Fruit fly (Drosophila melanogaster) whole organism, embryonic: ENCODE measurements around the gene TTLL6B.

ENCODE experiments used
- CG10462 ChIP-seq: fragments of 200-800 bp; sonication (Bioruptor generic); optimal IDR thresholded peaks from 2 replicates; lab custom pipeline; 2016; ENCODE audit warnings: missing biosample characterization, missing genetic modification characterization
- CG12659 ChIP-seq: fragments of 200-800 bp; sonication (Bioruptor generic); optimal IDR thresholded peaks from 3 replicates; lab custom pipeline; 2017; ENCODE audit warnings: mild to moderate bottlenecking, missing biosample characterization, missing genetic modification reagents, missing genetic modification characterization
- CG14441 ChIP-seq: fragments of 200-800 bp; sonication (Bioruptor generic); IDR thresholded peaks from 2 replicates; pipeline ENCODE4 v1.3.6; 2022; ENCODE audit warnings: missing biosample characterization, missing genetic modification characterization
- CG1792 ChIP-seq: fragments of 200-800 bp; sonication (Bioruptor generic); optimal IDR thresholded peaks from 2 replicates; lab custom pipeline; 2016; ENCODE audit warnings: missing biosample characterization, missing genetic modification characterization
- CG18262 ChIP-seq: fragments of 200-800 bp; optimal IDR thresholded peaks from 3 replicates; lab custom pipeline; 2019; ENCODE audit warnings: missing biosample characterization, mild to moderate bottlenecking, missing genetic modification characterization, moderate library complexity
- CG18599 ChIP-seq: fragments of 200-800 bp; sonication (Bioruptor generic); optimal IDR thresholded peaks from 3 replicates; lab custom pipeline; 2017; ENCODE audit warnings: missing biosample characterization, missing genetic modification characterization, mild to moderate bottlenecking, moderate library complexity, missing genetic modification reagents
- CG2202 ChIP-seq: fragments of 200-800 bp; sonication (Bioruptor generic); optimal IDR thresholded peaks from 2 replicates; lab custom pipeline; 2018; ENCODE audit warnings: missing biosample characterization, mild to moderate bottlenecking, missing genetic modification characterization
- CG30403 ChIP-seq: fragments of 200-800 bp; sonication (Bioruptor generic); optimal IDR thresholded peaks from 3 replicates; lab custom pipeline; 2016; ENCODE audit warnings: missing biosample characterization, missing genetic modification characterization
- CG30431 ChIP-seq: fragments of 200-800 bp; sonication (Bioruptor generic); optimal IDR thresholded peaks from 2 replicates; lab custom pipeline; 2017; ENCODE audit warnings: missing biosample characterization, missing genetic modification characterization
- CG3281 ChIP-seq: fragments of 200-800 bp; sonication (Bioruptor generic); optimal IDR thresholded peaks from 3 replicates; lab custom pipeline; 2017; ENCODE audit warnings: missing biosample characterization, mild to moderate bottlenecking, missing genetic modification characterization
- CG4282 ChIP-seq: fragments of 200-800 bp; sonication (Bioruptor generic); optimal IDR thresholded peaks from 2 replicates; lab custom pipeline; 2016; ENCODE audit warnings: missing biosample characterization, missing genetic modification characterization
- CG4328 ChIP-seq: fragments of 200-800 bp; sonication (Bioruptor generic); optimal IDR thresholded peaks from 3 replicates; lab custom pipeline; 2017; ENCODE audit warnings: missing biosample characterization, missing genetic modification reagents, missing genetic modification characterization
- CG43689 ChIP-seq: fragments of 200-800 bp; sonication (Bioruptor generic); IDR thresholded peaks from 2 replicates; pipeline ENCODE4 v1.3.6; 2022; ENCODE audit warnings: missing biosample characterization, missing genetic modification characterization
- CG5953 ChIP-seq: fragments of 200-800 bp; sonication (Bioruptor generic); IDR thresholded peaks from 2 replicates; pipeline ENCODE4 v1.3.6; 2022; ENCODE audit warnings: missing biosample characterization, missing genetic modification characterization
- CG6272 ChIP-seq: fragments of 200-800 bp; sonication (Bioruptor generic); IDR thresholded peaks from 2 replicates; pipeline ENCODE4 v1.3.6; 2022; ENCODE audit warnings: missing biosample characterization, missing genetic modification characterization
- CG6683 ChIP-seq: fragments of 200-800 bp; sonication (Bioruptor generic); optimal IDR thresholded peaks from 2 replicates; lab custom pipeline; 2017; ENCODE audit warnings: missing biosample characterization, mild to moderate bottlenecking, missing genetic modification characterization, missing genetic modification reagents
- CG6765 ChIP-seq: fragments of 200-800 bp; sonication (Bioruptor generic); optimal IDR thresholded peaks from 3 replicates; lab custom pipeline; 2017; ENCODE audit warnings: missing biosample characterization, mild to moderate bottlenecking, missing genetic modification characterization
- CG7357 ChIP-seq: fragments of 200-800 bp; sonication (Bioruptor generic); IDR thresholded peaks from 3 replicates; pipeline ENCODE4 v1.3.6; 2022; ENCODE audit warnings: missing biosample characterization, missing genetic modification characterization
- CG8359 ChIP-seq: fragments of 200-800 bp; sonication (Bioruptor generic); optimal IDR thresholded peaks from 2 replicates; lab custom pipeline; 2017; ENCODE audit warnings: missing biosample characterization, mild to moderate bottlenecking, missing genetic modification characterization, borderline replicate concordance
- CG9817 ChIP-seq: fragments of 200-800 bp; sonication (Bioruptor generic); optimal IDR thresholded peaks from 2 replicates; lab custom pipeline; 2018; ENCODE audit warnings: missing biosample characterization, mild to moderate bottlenecking, missing genetic modification characterization, moderate library complexity
- Camta ChIP-seq: fragments of 200-800 bp; sonication (Bioruptor generic); optimal IDR thresholded peaks from 2 replicates; lab custom pipeline; 2016; ENCODE audit warnings: missing biosample characterization, missing genetic modification characterization
- CrebB ChIP-seq: fragments of 200-800 bp; sonication (Bioruptor generic); optimal IDR thresholded peaks from 3 replicates; lab custom pipeline; 2018; ENCODE audit warnings: missing biosample characterization, mild to moderate bottlenecking, missing genetic modification characterization
- Ets97D ChIP-seq: fragments of 200-800 bp; sonication (Bioruptor generic); optimal IDR thresholded peaks from 3 replicates; lab custom pipeline; 2016; ENCODE audit warnings: missing biosample characterization, missing genetic modification characterization
- H2.0 ChIP-seq: fragments of 200-800 bp; sonication (Bioruptor generic); IDR thresholded peaks from 2 replicates; pipeline ENCODE4 v1.3.6; 2022; ENCODE audit warnings: missing biosample characterization, missing genetic modification characterization
- HHEX ChIP-seq: fragments of 200-800 bp; sonication (Bioruptor generic); optimal IDR thresholded peaks from 3 replicates; lab custom pipeline; 2017; ENCODE audit warnings: missing biosample characterization, mild to moderate bottlenecking, missing genetic modification characterization, missing genetic modification reagents
- HLH4C ChIP-seq: fragments of 200-800 bp; sonication (Bioruptor generic); IDR thresholded peaks from 3 replicates; pipeline ENCODE4 v1.3.6; 2022; ENCODE audit warnings: missing biosample characterization, missing genetic modification characterization; ENCODE audit not compliant: partially characterized antibody
- MTF-1 ChIP-seq: fragments of 200-800 bp; sonication (Bioruptor generic); optimal IDR thresholded peaks from 2 replicates; lab custom pipeline; 2018; ENCODE audit warnings: missing biosample characterization, mild to moderate bottlenecking, missing genetic modification characterization, borderline replicate concordance
- Myb ChIP-seq: fragments of 200-800 bp; sonication (Bioruptor generic); optimal IDR thresholded peaks from 2 replicates; lab custom pipeline; 2016; ENCODE audit warnings: missing biosample characterization, missing genetic modification characterization
- Nf-YA ChIP-seq: fragments of 200-800 bp; sonication (Bioruptor generic); IDR thresholded peaks from 2 replicates; pipeline ENCODE4 v1.3.6; 2022; ENCODE audit warnings: missing biosample characterization, missing genetic modification characterization
- Oli ChIP-seq: fragments of 200-800 bp; sonication (Bioruptor generic); optimal IDR thresholded peaks from 2 replicates; lab custom pipeline; 2018; ENCODE audit warnings: missing biosample characterization, mild to moderate bottlenecking, missing genetic modification characterization, moderate library complexity
- YL-1 ChIP-seq: fragments of 200-800 bp; sonication (Bioruptor generic); optimal IDR thresholded peaks from 3 replicates; lab custom pipeline; 2017; ENCODE audit warnings: missing biosample characterization, mild to moderate bottlenecking, missing genetic modification characterization
- abd-A ChIP-seq: fragments of 200-800 bp; sonication (Bioruptor generic); optimal IDR thresholded peaks from 3 replicates; lab custom pipeline; 2019; ENCODE audit warnings: missing biosample characterization, mild to moderate bottlenecking, missing genetic modification characterization, moderate library complexity
- cad ChIP-seq: fragments of >200 bp; optimal IDR thresholded peaks from 2 replicates; lab custom pipeline; 2017; ENCODE audit warnings: missing biosample characterization, missing genetic modification characterization
- chinmo ChIP-seq: fragments of 200-800 bp; sonication (Bioruptor generic); IDR thresholded peaks from 4 replicates; pipeline ENCODE4 v1.3.6; 2022; ENCODE audit warnings: missing biosample characterization, missing genetic modification characterization; ENCODE audit not compliant: partially characterized antibody
- chn ChIP-seq: fragments of 200-800 bp; sonication (Bioruptor generic); optimal IDR thresholded peaks from 2 replicates; lab custom pipeline; 2016; ENCODE audit warnings: missing biosample characterization, missing genetic modification characterization
- dati ChIP-seq: fragments of 200-800 bp; sonication (Bioruptor generic); IDR thresholded peaks from 2 replicates; pipeline ENCODE4 v1.3.6; 2022; ENCODE audit warnings: missing biosample characterization, missing genetic modification characterization
- gce ChIP-seq: fragments of 200-800 bp; sonication (Bioruptor generic); IDR thresholded peaks from 3 replicates; pipeline ENCODE4 v1.3.6; 2022; ENCODE audit warnings: missing biosample characterization, missing genetic modification characterization
- gcm2 ChIP-seq: fragments of 200-800 bp; sonication (Bioruptor generic); optimal IDR thresholded peaks from 2 replicates; lab custom pipeline; 2016; ENCODE audit warnings: missing biosample characterization, missing genetic modification characterization
- grau ChIP-seq: fragments of 200-800 bp; optimal IDR thresholded peaks from 3 replicates; lab custom pipeline; 2019; ENCODE audit warnings: missing biosample characterization, mild to moderate bottlenecking, missing genetic modification characterization, moderate library complexity
- gsb ChIP-seq: fragments of 200-800 bp; sonication (Bioruptor generic); IDR thresholded peaks from 2 replicates; pipeline ENCODE4 v1.3.6; 2022; ENCODE audit warnings: missing biosample characterization, missing genetic modification characterization
- run ChIP-seq: fragments of 200-800 bp; sonication (Bioruptor generic); optimal IDR thresholded peaks from 3 replicates; lab custom pipeline; 2018; ENCODE audit warnings: missing biosample characterization, mild to moderate bottlenecking, missing genetic modification characterization
- sd ChIP-seq: fragments of 200-800 bp; sonication (Bioruptor generic); optimal IDR thresholded peaks from 3 replicates; lab custom pipeline; 2018; ENCODE audit warnings: missing biosample characterization, mild to moderate bottlenecking, missing genetic modification characterization, moderate library complexity
- seq ChIP-seq: fragments of 200-800 bp; sonication (Bioruptor generic); IDR thresholded peaks from 2 replicates; pipeline ENCODE4 v1.3.6; 2022; ENCODE audit warnings: missing biosample characterization, missing genetic modification characterization
- slou ChIP-seq: fragments of 200-800 bp; sonication (Bioruptor generic); optimal IDR thresholded peaks from 3 replicates; lab custom pipeline; 2016; ENCODE audit warnings: missing biosample characterization, missing genetic modification characterization
- stwl ChIP-seq: fragments of 200-800 bp; sonication (Bioruptor generic); optimal IDR thresholded peaks from 3 replicates; lab custom pipeline; 2018; ENCODE audit warnings: missing biosample characterization, mild to moderate bottlenecking, missing genetic modification characterization, moderate library complexity
- tup ChIP-seq: fragments of 200-800 bp; sonication (Bioruptor generic); optimal IDR thresholded peaks from 2 replicates; lab custom pipeline; 2016; ENCODE audit warnings: missing biosample characterization, mild to moderate bottlenecking, missing genetic modification characterization, moderate library complexity
- vfl ChIP-seq: fragments of 200-800 bp; sonication (Bioruptor generic); optimal IDR thresholded peaks from 2 replicates; lab custom pipeline; 2016; ENCODE audit warnings: missing biosample characterization, missing genetic modification characterization

The TTLL6B gene

DNA sequence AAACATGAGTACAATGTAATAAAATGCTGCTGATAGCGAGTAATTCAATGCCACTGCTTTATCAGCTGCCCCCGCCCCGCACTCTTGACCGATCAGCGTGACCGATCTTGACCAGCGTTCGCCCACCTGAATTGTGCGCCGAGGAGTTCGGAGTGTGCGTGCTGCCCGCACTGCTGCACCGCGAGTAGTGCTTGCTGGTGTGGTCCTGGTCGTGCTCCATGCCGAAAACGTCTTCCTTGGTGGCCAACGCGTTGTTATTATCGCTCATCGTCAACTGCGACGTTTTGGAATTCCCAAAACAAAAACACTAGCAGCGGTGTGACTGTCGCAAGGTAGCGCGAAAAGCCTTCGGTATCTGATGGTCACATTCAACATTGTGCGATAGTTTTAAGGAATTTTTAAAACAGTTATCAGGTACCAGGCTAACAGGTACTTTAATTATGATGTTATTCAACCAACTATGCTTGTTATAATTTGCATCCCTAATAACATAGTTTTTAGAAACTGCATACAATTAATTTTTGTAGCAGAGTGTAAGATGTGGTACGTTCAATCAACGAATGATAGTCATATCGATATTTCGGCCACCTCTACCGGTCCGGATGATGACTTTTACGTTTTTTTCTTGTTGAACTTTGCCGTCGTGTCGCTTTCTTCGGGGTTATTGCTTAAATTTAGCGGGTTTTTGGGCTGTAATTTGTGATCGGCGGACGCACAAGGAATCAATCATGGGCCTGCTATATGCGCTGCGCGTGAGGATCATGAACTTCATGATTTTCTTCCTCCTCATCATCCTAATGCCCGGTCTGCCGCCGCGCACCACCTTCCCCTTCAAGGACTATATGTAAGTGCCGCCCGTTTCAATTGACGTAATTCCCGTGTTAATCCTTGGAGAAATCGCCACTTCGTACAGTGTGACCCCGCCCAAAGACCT, 37.7 kb upstream of the TTLL6B start, which contains the start of the genes bigmax and Hmu (continued):
- peak; percentile 14 for TF ChIP-seq run
- peak; percentile 62 for TF ChIP-seq CG6683
- TF ChIP-seq CG30403 (GFP tag; lab: Kevin White, UChicago): peak; percentile 89
- TF ChIP-seq CG7357: peak; percentile 69; the same call in 2 of the 3 replicates
- TF ChIP-seq chinmo (GFP tag; lab: Robert Waterston, UW): peak; percentile 81; the same call in 2 of the 4 replicates
- no peak for TF ChIP-seq CG6765 (GFP tag; lab: Kevin White, UChicago)
- peak; percentile 80 for TF ChIP-seq Camta
- peak; percentile 85 for TF ChIP-seq grau (tag; lab: Kevin White, UChicago)
- TF ChIP-seq gsb: 0 out of 2 replicates have a peak, but pooled peaks have one; percentile 48
- TF ChIP-seq CG4282 (GFP tag; lab: Kevin White, UChicago): peak; percentile 78
- peak; percentile 83 for TF ChIP-seq HLH4C (GFP tag; lab: Robert Waterston, UW)
- TF ChIP-seq CG18599 (GFP tag; lab: Kevin White, UChicago): peak; percentile 85
- TF ChIP-seq CG14441 (GFP tag; lab: Robert Waterston, UW): peak; percentile 91
- no peak for TF ChIP-seq CG8359 (GFP tag; lab: Kevin White, UChicago)
- TF ChIP-seq seq (GFP tag; lab: Robert Waterston, UW): peak; percentile 64
- TF ChIP-seq Ets97D (GFP tag; lab: Kevin White, UChicago): peak; percentile 86
- peak; percentile 86 for TF ChIP-seq H2.0
- no peak for TF ChIP-seq cad (GFP tag; lab: Kevin White, UChicago)
- TF ChIP-seq CG4328 (GFP tag; lab: Kevin White, UChicago): peak; percentile 1
- peak; percentile 20 for TF ChIP-seq MTF-1 (GFP tag; lab: Kevin White, UChicago)
- peak; percentile 65 for TF ChIP-seq CG30431 (GFP tag; lab: Kevin White, UChicago)
- TF ChIP-seq gce (GFP tag; lab: Robert Waterston, UW): peak; percentile 59; the same call in 1 of the 3 replicates
- TF ChIP-seq slou (GFP tag; lab: Kevin White, UChicago): peak; percentile 63
- peak; percentile 95 for TF ChIP-seq sd (tag; lab: Kevin White, UChicago)
- TF ChIP-seq CG43689: peak; percentile 42; the same call in 1 of the 2 replicates
- TF ChIP-seq CrebB (tag; lab: Kevin White, UChicago): peak; percentile 69
- TF ChIP-seq chn: peak; percentile 79
- TF ChIP-seq CG9817: peak; percentile 88
- TF ChIP-seq stwl (tag; lab: Kevin White, UChicago): peak; percentile 80
- TF ChIP-seq CG18262 (tag; lab: Kevin White, UChicago): peak; percentile 70
- TF ChIP-seq HHEX (GFP tag; lab: Kevin White, UChicago): peak; percentile 74
- TF ChIP-seq tup (GFP tag; lab: Kevin White, UChicago): peak; percentile 16
- peak; percentile 80 for TF ChIP-seq CG6272 (GFP tag; lab: Robert Waterston, UW)
- peak; percentile 94 for TF ChIP-seq YL-1
- TF ChIP-seq CG3281 (GFP tag; lab: Kevin White, UChicago): peak; percentile 71
- TF ChIP-seq Oli (tag; lab: Kevin White, UChicago): peak; percentile 68
- peak; percentile 81 for TF ChIP-seq Myb (GFP tag; lab: Kevin White, UChicago)
- peak; percentile 90 for TF ChIP-seq vfl (GFP tag; lab: Kevin White, UChicago)
- TF ChIP-seq gcm2: peak; percentile 50
- peak; percentile 88 for TF ChIP-seq CG1792 (GFP tag; lab: Kevin White, UChicago)
- peak; percentile 45; the same call in 1 of the 2 replicates for TF ChIP-seq Nf-YA (GFP tag; lab: Robert Waterston, UW)
- TF ChIP-seq CG10462 (GFP tag; lab: Kevin White, UChicago): peak; percentile 75
- TF ChIP-seq abd-A (tag; lab: Kevin White, UChicago): peak; percentile 44
- peak; percentile 91 for TF ChIP-seq CG12659 (GFP tag; lab: Kevin White, UChicago)
- TF ChIP-seq CG2202 (tag; lab: Kevin White, UChicago): peak; percentile 63
- no peak; the same call in 1 of the 2 replicates for TF ChIP-seq CG5953 (GFP tag; lab: Robert Waterston, UW)
- peak; percentile 49; the same call in 1 of the 2 replicates for TF ChIP-seq dati (GFP tag; lab: Robert Waterston, UW)
